Worm (Caenorhabditis elegans) whole organism, late embryonic: ENCODE data around the gene let-716.

Experiments
- F13H6.1 ChIP-seq: sonication (generic microtip); optimal IDR thresholded peaks from 2 replicates; lab custom pipeline; 2016; ENCODE audit warnings: missing genetic modification characterization, missing compliant biosample characterization
- ceh-18 ChIP-seq: sonication (generic microtip); optimal IDR thresholded peaks from 2 replicates; lab custom pipeline; 2016; ENCODE audit warnings: missing genetic modification characterization, missing compliant biosample characterization
- ceh-31 ChIP-seq: sonication (generic microtip); optimal IDR thresholded peaks from 2 replicates; lab custom pipeline; 2016; ENCODE audit warnings: missing genetic modification characterization, missing compliant biosample characterization
- ceh-9 ChIP-seq: sonication (generic microtip); optimal IDR thresholded peaks from 2 replicates; lab custom pipeline; 2016; ENCODE audit warnings: mild to moderate bottlenecking, missing genetic modification characterization, inconsistent platforms, missing compliant biosample characterization
- nfya-1 ChIP-seq: sonication (generic microtip); optimal IDR thresholded peaks from 2 replicates; lab custom pipeline; 2017; ENCODE audit warnings: missing genetic modification characterization, mild to moderate bottlenecking, missing compliant biosample characterization, antibody characterized with exemption, moderate library complexity
- nhr-11 ChIP-seq: fragments of 150-350 bp; optimal IDR thresholded peaks from 2 replicates; lab custom pipeline; 2014; ENCODE audit warnings: missing biosample characterization, missing genetic modification characterization
- pha-4 ChIP-seq: fragments of 150-350 bp; optimal IDR thresholded peaks from 2 replicates; lab custom pipeline; 2018; ENCODE audit warnings: missing biosample characterization, missing genetic modification reagents, missing genetic modification characterization
- pqm-1 ChIP-seq: sonication (generic microtip); optimal IDR thresholded peaks from 2 replicates; lab custom pipeline; 2016; ENCODE audit warnings: missing genetic modification characterization, missing compliant biosample characterization
- tbx-2 ChIP-seq: sonication (generic microtip); optimal IDR thresholded peaks from 2 replicates; lab custom pipeline; 2016; ENCODE audit warnings: missing genetic modification characterization, missing compliant biosample characterization
- unc-86 ChIP-seq: sonication (generic microtip); optimal IDR thresholded peaks from 2 replicates; lab custom pipeline; 2016; ENCODE audit warnings: missing genetic modification characterization, missing compliant biosample characterization

ce11 chrIII:6345968-6346498 is 37.3 kb upstream of the let-716 start, which contains the start of the genes trmt-10C.2 and C56G2.22:
- no peak for TF ChIP-seq pha-4 (tag; lab: Kevin White, UChicago)
- no peak for TF ChIP-seq F13H6.1 (tag; lab: Kevin White, UChicago)
- no peak for TF ChIP-seq nhr-11 (tag; lab: Kevin White, UChicago)
- no peak for TF ChIP-seq ceh-9 (tag; lab: Kevin White, UChicago)
- TF ChIP-seq ceh-18 = no peak
- no peak for TF ChIP-seq ceh-31 (tag; lab: Kevin White, UChicago)
- no peak for TF ChIP-seq nfya-1
- TF ChIP-seq pqm-1 (tag; lab: Kevin White, UChicago) = no peak
- TF ChIP-seq tbx-2 (tag; lab: Kevin White, UChicago) = no peak
- no peak for TF ChIP-seq unc-86 (tag; lab: Kevin White, UChicago)
